Fruit fly (Drosophila melanogaster) whole organism, embryonic: ENCODE measurements around the gene abo.

Experiments
- Asciz ChIP-seq: fragments of 200-800 bp; sonication (Bioruptor generic); optimal IDR thresholded peaks from 2 replicates; lab custom pipeline; 2017; ENCODE audit warnings: missing biosample characterization, mild to moderate bottlenecking, missing genetic modification characterization, missing genetic modification reagents
- Bdp1 ChIP-seq: fragments of 200-800 bp; sonication (Bioruptor generic); optimal IDR thresholded peaks from 3 replicates; lab custom pipeline; 2016; ENCODE audit warnings: missing biosample characterization, missing genetic modification characterization
- Bgb ChIP-seq: fragments of 200-800 bp; sonication (Bioruptor generic); IDR thresholded peaks from 2 replicates; pipeline ENCODE4 v1.3.6; 2022; ENCODE audit warnings: missing biosample characterization, missing genetic modification characterization; ENCODE audit not compliant: partially characterized antibody
- CG12299 ChIP-seq: fragments of 200-800 bp; sonication (Bioruptor generic); optimal IDR thresholded peaks from 2 replicates; lab custom pipeline; 2018; ENCODE audit warnings: missing biosample characterization, mild to moderate bottlenecking, missing genetic modification characterization
- CG12391 ChIP-seq: fragments of 200-800 bp; sonication (Bioruptor generic); optimal IDR thresholded peaks from 3 replicates; lab custom pipeline; 2018; ENCODE audit warnings: missing biosample characterization, mild to moderate bottlenecking, missing genetic modification characterization, moderate library complexity
- CG13296 ChIP-seq: fragments of 200-800 bp; sonication (Bioruptor generic); optimal IDR thresholded peaks from 3 replicates; lab custom pipeline; 2018; ENCODE audit warnings: missing biosample characterization, mild to moderate bottlenecking, missing genetic modification characterization
- CG13424 ChIP-seq: fragments of 200-800 bp; sonication (Bioruptor generic); optimal IDR thresholded peaks from 2 replicates; lab custom pipeline; 2019; ENCODE audit warnings: missing biosample characterization, mild to moderate bottlenecking, missing genetic modification characterization, moderate library complexity
- CG14014 ChIP-seq: fragments of 200-800 bp; sonication (Bioruptor generic); IDR thresholded peaks from 2 replicates; pipeline ENCODE4 v1.3.6; 2022; ENCODE audit warnings: missing biosample characterization, missing genetic modification characterization
- CG15011 ChIP-seq: fragments of 200-800 bp; sonication (Bioruptor generic); optimal IDR thresholded peaks from 3 replicates; lab custom pipeline; 2018; ENCODE audit warnings: missing biosample characterization, mild to moderate bottlenecking, missing genetic modification characterization
- CG15073 ChIP-seq: fragments of 200-800 bp; sonication (Bioruptor generic); optimal IDR thresholded peaks from 2 replicates; lab custom pipeline; 2016; ENCODE audit warnings: missing biosample characterization, missing genetic modification characterization
- CG15696 ChIP-seq: fragments of 200-800 bp; sonication (Bioruptor generic); optimal IDR thresholded peaks from 2 replicates; lab custom pipeline; 2019; ENCODE audit warnings: missing biosample characterization, mild to moderate bottlenecking, missing genetic modification characterization, moderate library complexity
- CG17361 ChIP-seq: fragments of 200-800 bp; sonication (Bioruptor generic); IDR thresholded peaks from 3 replicates; pipeline ENCODE4 v1.3.6; 2022; ENCODE audit warnings: missing biosample characterization, missing genetic modification characterization
- CG30403 ChIP-seq: fragments of 200-800 bp; sonication (Bioruptor generic); optimal IDR thresholded peaks from 3 replicates; lab custom pipeline; 2016; ENCODE audit warnings: missing biosample characterization, missing genetic modification characterization
- CG3407 ChIP-seq: fragments of 200-800 bp; sonication (Bioruptor generic); optimal IDR thresholded peaks from 2 replicates; lab custom pipeline; 2018; ENCODE audit warnings: missing biosample characterization, mild to moderate bottlenecking, missing genetic modification characterization
- CG34224 ChIP-seq: fragments of 200-800 bp; sonication (Bioruptor generic); IDR thresholded peaks from 3 replicates; pipeline ENCODE4 v1.3.6; 2022; ENCODE audit warnings: missing biosample characterization, missing genetic modification characterization; ENCODE audit not compliant: partially characterized antibody
- CG3995 ChIP-seq: fragments of 200-800 bp; sonication (Bioruptor generic); optimal IDR thresholded peaks from 3 replicates; lab custom pipeline; 2016; ENCODE audit warnings: missing biosample characterization, missing genetic modification characterization
- CG4360 ChIP-seq: fragments of 200-800 bp; sonication (Bioruptor generic); IDR thresholded peaks from 2 replicates; pipeline ENCODE4 v1.3.6; 2022; ENCODE audit warnings: missing biosample characterization, missing genetic modification characterization
- CG4730 ChIP-seq: fragments of 200-800 bp; sonication (Bioruptor generic); IDR thresholded peaks from 2 replicates; pipeline ENCODE4 v1.3.6; 2022; ENCODE audit warnings: missing biosample characterization, missing genetic modification characterization
- CG6654 ChIP-seq: fragments of 200-800 bp; sonication (Bioruptor generic); optimal IDR thresholded peaks from 2 replicates; lab custom pipeline; 2017; ENCODE audit warnings: missing biosample characterization, mild to moderate bottlenecking, missing genetic modification characterization
- CG6689 ChIP-seq: fragments of 200-800 bp; sonication (Bioruptor generic); IDR thresholded peaks from 2 replicates; pipeline ENCODE4 v1.3.6; 2022; ENCODE audit warnings: missing biosample characterization, missing genetic modification characterization
- CG6854 ChIP-seq: fragments of 200-800 bp; sonication (Bioruptor generic); optimal IDR thresholded peaks from 3 replicates; lab custom pipeline; 2017; ENCODE audit warnings: missing biosample characterization, mild to moderate bottlenecking, missing genetic modification characterization
- CG7271 ChIP-seq: fragments of 200-800 bp; sonication (Bioruptor generic); optimal IDR thresholded peaks from 2 replicates; lab custom pipeline; 2018; ENCODE audit warnings: missing biosample characterization, mild to moderate bottlenecking, missing genetic modification characterization, moderate library complexity
- CG7372 ChIP-seq: fragments of 200-800 bp; sonication (Bioruptor generic); IDR thresholded peaks from 2 replicates; pipeline ENCODE4 v1.3.6; 2022; ENCODE audit warnings: missing biosample characterization, missing genetic modification characterization
- CG8944 ChIP-seq: fragments of 200-800 bp; sonication (Bioruptor generic); optimal IDR thresholded peaks from 3 replicates; lab custom pipeline; 2016; ENCODE audit warnings: missing biosample characterization, missing genetic modification characterization
- CHES-1-like ChIP-seq: fragments of 200-800 bp; sonication (Bioruptor generic); optimal IDR thresholded peaks from 2 replicates; lab custom pipeline; 2016; ENCODE audit warnings: missing biosample characterization, missing genetic modification characterization
- D ChIP-seq, 2 experiments: fragments of 200-800 bp in 1 of 2; fragments of >200 bp in 1 of 2; sonication (Bioruptor generic) in 1 of 2; optimal IDR thresholded peaks; 2 replicates in 1 of 2; 3 replicates in 1 of 2; lab custom pipeline; 2017; ENCODE audit warnings: mild to moderate bottlenecking in 1 of 2, missing biosample characterization in 1 of 2, missing genetic modification characterization in 1 of 2, missing genetic modification reagents in 1 of 2
- Doc3 ChIP-seq: fragments of 200-800 bp; sonication (Bioruptor generic); IDR thresholded peaks from 3 replicates; pipeline ENCODE4 v1.3.6; 2022; ENCODE audit warnings: missing biosample characterization, missing genetic modification characterization; ENCODE audit not compliant: partially characterized antibody
- Fer3 ChIP-seq: fragments of 200-800 bp; sonication (Bioruptor generic); optimal IDR thresholded peaks from 2 replicates; lab custom pipeline; 2018; ENCODE audit warnings: missing biosample characterization, mild to moderate bottlenecking, missing genetic modification characterization, moderate library complexity
- HLH3B ChIP-seq: fragments of 200-800 bp; sonication (Bioruptor generic); IDR thresholded peaks from 2 replicates; pipeline ENCODE4 v1.3.6; 2022; ENCODE audit warnings: missing biosample characterization, missing genetic modification characterization
- Mes4 ChIP-seq: fragments of 200-800 bp; sonication (Bioruptor generic); optimal IDR thresholded peaks from 2 replicates; lab custom pipeline; 2016; ENCODE audit warnings: missing biosample characterization, missing genetic modification characterization
- Nf-YC ChIP-seq: fragments of 200-800 bp; optimal IDR thresholded peaks from 3 replicates; lab custom pipeline; 2019; ENCODE audit warnings: missing biosample characterization, mild to moderate bottlenecking, missing genetic modification characterization, moderate library complexity
- Oaz ChIP-seq: fragments of 200-800 bp; sonication (Bioruptor generic); IDR thresholded peaks from 2 replicates; pipeline ENCODE4 v1.3.6; 2022; ENCODE audit warnings: missing biosample characterization, missing genetic modification characterization
- Oli ChIP-seq: fragments of 200-800 bp; sonication (Bioruptor generic); optimal IDR thresholded peaks from 2 replicates; lab custom pipeline; 2018; ENCODE audit warnings: missing biosample characterization, mild to moderate bottlenecking, missing genetic modification characterization, moderate library complexity
- Ravus ChIP-seq: fragments of 200-800 bp; sonication (Bioruptor generic); IDR thresholded peaks from 2 replicates; pipeline ENCODE4 v1.3.6; 2022; ENCODE audit warnings: missing biosample characterization, missing genetic modification characterization
- Xbp1 ChIP-seq: fragments of 200-800 bp; sonication (Bioruptor generic); optimal IDR thresholded peaks from 3 replicates; lab custom pipeline; 2016; ENCODE audit warnings: missing biosample characterization, mild to moderate bottlenecking, missing genetic modification characterization
- Xrp1 ChIP-seq: fragments of 200-800 bp; sonication (Bioruptor generic); IDR thresholded peaks from 2 replicates; pipeline ENCODE4 v1.3.6; 2022; ENCODE audit warnings: missing biosample characterization, missing genetic modification characterization
- esg ChIP-seq: fragments of 200-800 bp; sonication (Bioruptor generic); conservative IDR thresholded peaks from 2 replicates; pipeline ENCODE4 v1.3.6; 2022; ENCODE audit warnings: missing biosample characterization, missing genetic modification characterization
- ewg ChIP-seq: fragments of 200-800 bp; sonication (Bioruptor generic); optimal IDR thresholded peaks from 3 replicates; lab custom pipeline; 2017; ENCODE audit warnings: mild to moderate bottlenecking, missing biosample characterization, missing genetic modification reagents, missing genetic modification characterization
- ham ChIP-seq: fragments of 200-800 bp; sonication (Bioruptor generic); IDR thresholded peaks from 2 replicates; pipeline ENCODE4 v1.3.6; 2022; ENCODE audit warnings: missing biosample characterization, missing genetic modification characterization
- jigr1 ChIP-seq: fragments of 200-800 bp; sonication (Bioruptor generic); IDR thresholded peaks from 3 replicates; pipeline ENCODE4 v1.3.6; 2022; ENCODE audit warnings: missing biosample characterization, missing genetic modification characterization
- kay ChIP-seq: fragments of 200-800 bp; sonication (Bioruptor generic); optimal IDR thresholded peaks from 2 replicates; lab custom pipeline; 2016; ENCODE audit warnings: missing biosample characterization, missing genetic modification characterization
- ken ChIP-seq: fragments of 200-800 bp; sonication (Bioruptor generic); IDR thresholded peaks from 3 replicates; pipeline ENCODE4 v1.3.6; 2022; ENCODE audit warnings: missing biosample characterization, missing genetic modification characterization
- nau ChIP-seq: fragments of 200-800 bp; sonication (Bioruptor generic); optimal IDR thresholded peaks from 3 replicates; lab custom pipeline; 2017; ENCODE audit warnings: missing biosample characterization, mild to moderate bottlenecking, missing genetic modification characterization, missing genetic modification reagents
- nmo ChIP-seq: fragments of 200-800 bp; sonication (Bioruptor generic); optimal IDR thresholded peaks from 2 replicates; lab custom pipeline; 2018; ENCODE audit warnings: missing biosample characterization, mild to moderate bottlenecking, missing genetic modification characterization, moderate library complexity
- salm ChIP-seq: fragments of 200-800 bp; sonication (Bioruptor generic); optimal IDR thresholded peaks from 2 replicates; lab custom pipeline; 2018; ENCODE audit warnings: missing biosample characterization, mild to moderate bottlenecking, missing genetic modification characterization
- scrt ChIP-seq: fragments of 200-800 bp; sonication (Bioruptor generic); optimal IDR thresholded peaks from 2 replicates; lab custom pipeline; 2018; ENCODE audit warnings: missing biosample characterization, mild to moderate bottlenecking, missing genetic modification characterization, moderate library complexity
- seq ChIP-seq: fragments of 200-800 bp; sonication (Bioruptor generic); IDR thresholded peaks from 2 replicates; pipeline ENCODE4 v1.3.6; 2022; ENCODE audit warnings: missing biosample characterization, missing genetic modification characterization
- tna ChIP-seq: fragments of 200-800 bp; sonication (Bioruptor generic); IDR thresholded peaks from 2 replicates; pipeline ENCODE4 v1.3.6; 2022; ENCODE audit warnings: missing biosample characterization, missing genetic modification characterization; ENCODE audit not compliant: partially characterized antibody

Gene abo

dm6 chr2L:11003925-11004673 lies 29.0 kb upstream of the abo start, which contains the start of gene RpL9 (continued):
- TF ChIP-seq Xbp1 (GFP tag; lab: Kevin White, UChicago) = peak; percentile 45
- 0 out of 2 replicates have a peak, but pooled peaks have one; percentile 6 for TF ChIP-seq Xrp1 (GFP tag; lab: Robert Waterston, UW)
- TF ChIP-seq CG17361 (GFP tag; lab: Robert Waterston, UW) = peak; percentile 50; the same call in 2 of the 3 replicates
- TF ChIP-seq nau (GFP tag; lab: Kevin White, UChicago) = peak; percentile 84
- TF ChIP-seq kay (GFP tag; lab: Kevin White, UChicago) = no peak
- TF ChIP-seq CG14014 (GFP tag; lab: Robert Waterston, UW) = peak; percentile 72; the same call in 1 of the 2 replicates
- TF ChIP-seq CG13296 (GFP tag; lab: Kevin White, UChicago) = peak; percentile 89
- peak; percentile 68 for TF ChIP-seq Mes4 (GFP tag; lab: Kevin White, UChicago)
- peak; percentile 77 for TF ChIP-seq scrt
- no peak for TF ChIP-seq ham (GFP tag; lab: Robert Waterston, UW)
- TF ChIP-seq CG34224 (GFP tag; lab: Robert Waterston, UW) = no peak
- TF ChIP-seq Fer3 = peak; percentile 68
- no peak for TF ChIP-seq CG15073 (GFP tag; lab: Kevin White, UChicago)
- peak; percentile 78 for TF ChIP-seq Asciz (GFP tag; lab: Kevin White, UChicago)
- TF ChIP-seq Ravus (GFP tag; lab: Robert Waterston, UW) = no peak
- TF ChIP-seq Nf-YC (tag; lab: Kevin White, UChicago) = no peak
- TF ChIP-seq Bgb = peak; percentile 17; the same call in 1 of the 2 replicates
- TF ChIP-seq CG15011 (GFP tag; lab: Kevin White, UChicago) = peak; percentile 74
- TF ChIP-seq esg (GFP tag; lab: Robert Waterston, UW) = no peak
- TF ChIP-seq CG15696 (tag; lab: Kevin White, UChicago) = no peak
- peak; percentile 49 for TF ChIP-seq CHES-1-like
- peak; percentile 64 for TF ChIP-seq Oaz (GFP tag; lab: Robert Waterston, UW)
- TF ChIP-seq CG6689 (GFP tag; lab: Robert Waterston, UW) = no peak; the same call in 1 of the 2 replicates
- TF ChIP-seq Doc3 (GFP tag; lab: Robert Waterston, UW) = no peak
- TF ChIP-seq CG3407 (GFP tag; lab: Kevin White, UChicago) = no peak
- TF ChIP-seq CG6854 (GFP tag; lab: Kevin White, UChicago) = peak; percentile 84
- no peak for TF ChIP-seq ewg (GFP tag; lab: Kevin White, UChicago)
- TF ChIP-seq seq (GFP tag; lab: Robert Waterston, UW) = peak; percentile 57; the same call in 1 of the 2 replicates
- TF ChIP-seq CG7271 (tag; lab: Kevin White, UChicago) = peak; percentile 95
- TF ChIP-seq HLH3B (GFP tag; lab: Robert Waterston, UW) = no peak; the same call in 1 of the 2 replicates
- no peak; the same call in 1 of the 2 replicates for TF ChIP-seq CG4730 (GFP tag; lab: Robert Waterston, UW)
- TF ChIP-seq CG4360 (GFP tag; lab: Robert Waterston, UW) = peak; percentile 23
- TF ChIP-seq nmo (GFP tag; lab: Kevin White, UChicago) = no peak
- TF ChIP-seq tna (GFP tag; lab: Robert Waterston, UW) = no peak
- TF ChIP-seq CG12391 (tag; lab: Kevin White, UChicago) = no peak
- peak; percentile 45 for TF ChIP-seq CG3995 (GFP tag; lab: Kevin White, UChicago)
- peak; percentile 76; the same call in 1 of the 3 replicates for TF ChIP-seq ken (GFP tag; lab: Robert Waterston, UW)
- peak; percentile 17 for TF ChIP-seq Bdp1 (GFP tag; lab: Kevin White, UChicago)
- peak; percentile 18 for TF ChIP-seq CG8944 (GFP tag; lab: Kevin White, UChicago)
- TF ChIP-seq Oli (tag; lab: Kevin White, UChicago) = no peak
- peak; percentile 29 for TF ChIP-seq CG6654
- TF ChIP-seq CG30403 (GFP tag; lab: Kevin White, UChicago) = no peak
- peak; percentile 38 for TF ChIP-seq CG13424 (tag; lab: Kevin White, UChicago)
- no peak for TF ChIP-seq D (optimal IDR thresholded peaks at IDR 0.05; lab: Kevin White, UChicago)
- peak; percentile 61 for TF ChIP-seq D (GFP tag; optimal IDR thresholded peaks at IDR 0.05; lab: Kevin White, UChicago)
- peak; percentile 78 for TF ChIP-seq CG12299 (tag; lab: Kevin White, UChicago)
- peak; percentile 73 for TF ChIP-seq salm (tag; lab: Kevin White, UChicago)
- TF ChIP-seq CG7372 = no peak; the same call in 1 of the 2 replicates
- no peak for TF ChIP-seq jigr1
